Worm (Caenorhabditis elegans) whole organism, L2 larva: ENCODE results near the gene Y38E10A.14.

Experiments
- C34F6.9 ChIP-seq: fragments of 150-350 bp; optimal IDR thresholded peaks from 2 replicates; lab custom pipeline; 2014; ENCODE audit warnings: missing biosample characterization, missing genetic modification characterization
- F13H6.1 ChIP-seq: sonication (generic microtip); optimal IDR thresholded peaks from 2 replicates; lab custom pipeline; 2016; ENCODE audit warnings: missing genetic modification characterization, missing compliant biosample characterization
- R02D3.7 ChIP-seq: fragments of 150-350 bp; optimal IDR thresholded peaks from 2 replicates; lab custom pipeline; 2014; ENCODE audit warnings: missing biosample characterization, missing genetic modification characterization
- Y55F3AM.14 ChIP-seq: fragments of 200-800 bp; sonication (Bioruptor generic); optimal IDR thresholded peaks from 2 replicates; lab custom pipeline; 2018; ENCODE audit warnings: mild to moderate bottlenecking, missing genetic modification characterization, missing compliant biosample characterization
- alr-1 ChIP-seq: fragments of 150-350 bp; optimal IDR thresholded peaks from 2 replicates; lab custom pipeline; 2014; ENCODE audit warnings: missing biosample characterization, missing genetic modification characterization
- aly-2 ChIP-seq: fragments of 150-350 bp; optimal IDR thresholded peaks from 2 replicates; lab custom pipeline; 2014; ENCODE audit warnings: missing biosample characterization, missing genetic modification characterization
- ama-1 ChIP-seq: fragments of 150-350 bp; optimal IDR thresholded peaks from 2 replicates; lab custom pipeline; 2018; ENCODE audit warnings: inconsistent platforms
- blmp-1 ChIP-seq: sonication (generic microtip); optimal IDR thresholded peaks from 2 replicates; lab custom pipeline; 2017; ENCODE audit warnings: missing genetic modification characterization, mild to moderate bottlenecking, missing compliant biosample characterization, antibody characterized with exemption, moderate library complexity; ENCODE audit not compliant: insufficient read depth
- ceh-16 ChIP-seq: fragments of 150-350 bp; optimal IDR thresholded peaks from 2 replicates; lab custom pipeline; 2014; ENCODE audit warnings: missing biosample characterization, missing genetic modification characterization
- crh-2 ChIP-seq: sonication (generic microtip); optimal IDR thresholded peaks from 2 replicates; lab custom pipeline; 2017; ENCODE audit warnings: missing biosample characterization, missing genetic modification characterization
- egl-27 ChIP-seq: sonication (generic microtip); optimal IDR thresholded peaks from 3 replicates; lab custom pipeline; 2017; ENCODE audit warnings: missing biosample characterization, missing genetic modification reagents, missing genetic modification characterization
- elt-1 ChIP-seq: fragments of 150-350 bp; optimal IDR thresholded peaks from 2 replicates; lab custom pipeline; 2014; ENCODE audit warnings: missing biosample characterization, missing genetic modification characterization
- elt-3 ChIP-seq: sonication (generic microtip); optimal IDR thresholded peaks from 2 replicates; lab custom pipeline; 2017; ENCODE audit warnings: missing biosample characterization, missing genetic modification characterization
- fos-1 ChIP-seq: fragments of 150-350 bp; optimal IDR thresholded peaks from 2 replicates; lab custom pipeline; 2014; ENCODE audit warnings: missing biosample characterization, missing genetic modification characterization
- gmeb-1 ChIP-seq: fragments of 150-350 bp; optimal IDR thresholded peaks from 2 replicates; lab custom pipeline; 2014; ENCODE audit warnings: missing biosample characterization, missing genetic modification characterization
- lin-11 ChIP-seq: fragments of 150-350 bp; sonication (generic microtip); optimal IDR thresholded peaks from 2 replicates; lab custom pipeline; 2014; ENCODE audit warnings: missing biosample characterization, missing genetic modification characterization, inconsistent platforms, mixed read lengths
- lin-13 ChIP-seq: fragments of 150-350 bp; optimal IDR thresholded peaks from 2 replicates; lab custom pipeline; 2014; ENCODE audit warnings: missing biosample characterization, missing genetic modification reagents, missing genetic modification characterization
- lin-39 ChIP-seq: fragments of 150-350 bp; optimal IDR thresholded peaks from 2 replicates; lab custom pipeline; 2014; ENCODE audit warnings: missing biosample characterization, missing genetic modification reagents, missing genetic modification characterization
- mab-5 ChIP-seq: fragments of 150-350 bp; optimal IDR thresholded peaks from 2 replicates; lab custom pipeline; 2014; ENCODE audit warnings: missing biosample characterization, missing genetic modification characterization
- mbf-1 ChIP-seq: sonication (generic microtip); optimal IDR thresholded peaks from 2 replicates; lab custom pipeline; 2017; ENCODE audit warnings: missing biosample characterization, missing genetic modification characterization
- mdl-1 ChIP-seq, 2 experiments: fragments of 150-350 bp in 1 of 2; sonication (generic microtip) in 1 of 2; optimal IDR thresholded peaks; 2 replicates each; lab custom pipeline; 2017; ENCODE audit warnings: missing biosample characterization in 2 of 2, missing genetic modification characterization in 2 of 2
- nhr-10 ChIP-seq: sonication (generic microtip); optimal IDR thresholded peaks from 2 replicates; lab custom pipeline; 2017; ENCODE audit warnings: missing biosample characterization, missing genetic modification characterization
- nhr-11 ChIP-seq: fragments of 150-350 bp; optimal IDR thresholded peaks from 2 replicates; lab custom pipeline; 2014; ENCODE audit warnings: missing biosample characterization, missing genetic modification characterization
- nhr-12 ChIP-seq: fragments of 150-350 bp; optimal IDR thresholded peaks from 2 replicates; lab custom pipeline; 2014; ENCODE audit warnings: missing biosample characterization, missing genetic modification characterization
- nhr-129 ChIP-seq: fragments of 150-350 bp; optimal IDR thresholded peaks from 2 replicates; lab custom pipeline; 2014; ENCODE audit warnings: missing biosample characterization, missing genetic modification characterization
- nhr-21 ChIP-seq: fragments of 150-350 bp; optimal IDR thresholded peaks from 2 replicates; lab custom pipeline; 2014; ENCODE audit warnings: missing biosample characterization, missing genetic modification characterization
- nhr-23 ChIP-seq: fragments of 150-350 bp; optimal IDR thresholded peaks from 2 replicates; lab custom pipeline; 2014; ENCODE audit warnings: missing biosample characterization, missing genetic modification reagents, missing genetic modification characterization
- nhr-25 ChIP-seq: fragments of 150-350 bp; sonication (generic microtip); optimal IDR thresholded peaks from 3 replicates; lab custom pipeline; 2014; ENCODE audit warnings: missing biosample characterization, missing genetic modification characterization
- nhr-6 ChIP-seq: fragments of 150-350 bp; optimal IDR thresholded peaks from 2 replicates; lab custom pipeline; 2014; ENCODE audit warnings: missing biosample characterization, missing genetic modification characterization
- nhr-77 ChIP-seq: fragments of 150-350 bp; optimal IDR thresholded peaks from 2 replicates; lab custom pipeline; 2014; ENCODE audit warnings: missing biosample characterization, missing genetic modification characterization
- peb-1 ChIP-seq: fragments of 150-350 bp; optimal IDR thresholded peaks from 2 replicates; lab custom pipeline; 2014; ENCODE audit warnings: missing biosample characterization, missing genetic modification characterization
- sem-4 ChIP-seq: fragments of 150-350 bp; optimal IDR thresholded peaks from 2 replicates; lab custom pipeline; 2014; ENCODE audit warnings: missing biosample characterization, missing genetic modification reagents, missing genetic modification characterization
- sma-3 ChIP-seq: sonication (generic microtip); optimal IDR thresholded peaks from 2 replicates; lab custom pipeline; 2016; ENCODE audit warnings: missing genetic modification reagents, missing genetic modification characterization, missing compliant biosample characterization
- sma-9 ChIP-seq, 2 experiments: fragments of 150-350 bp in 1 of 2; sonication (generic microtip) in 1 of 2; optimal IDR thresholded peaks; 2 replicates each; lab custom pipeline; 2014 to 2016; ENCODE audit warnings: missing genetic modification characterization in 2 of 2, mild to moderate bottlenecking in 1 of 2, missing biosample characterization in 1 of 2, missing compliant biosample characterization in 1 of 2, missing genetic modification reagents in 1 of 2, moderate library complexity in 1 of 2
- snpc-4 ChIP-seq: fragments of 150-350 bp; optimal IDR thresholded peaks from 2 replicates; lab custom pipeline; 2014; ENCODE audit warnings: missing biosample characterization, missing genetic modification characterization
- unc-39 ChIP-seq: fragments of 150-350 bp; optimal IDR thresholded peaks from 2 replicates; lab custom pipeline; 2014; ENCODE audit warnings: missing biosample characterization, missing genetic modification characterization
- unc-55 ChIP-seq: fragments of 150-350 bp; sonication (generic microtip); optimal IDR thresholded peaks from 3 replicates; lab custom pipeline; 2014; ENCODE audit warnings: missing biosample characterization, missing genetic modification reagents, missing genetic modification characterization
- unc-62 ChIP-seq: fragments of 150-350 bp; optimal IDR thresholded peaks from 2 replicates; lab custom pipeline; 2014; ENCODE audit warnings: missing biosample characterization, missing genetic modification reagents, missing genetic modification characterization
- zag-1 ChIP-seq: fragments of 150-350 bp; optimal IDR thresholded peaks from 2 replicates; lab custom pipeline; 2014; ENCODE audit warnings: missing biosample characterization, missing genetic modification characterization
- ztf-1 ChIP-seq: fragments of 200-800 bp; sonication (Bioruptor generic); conservative IDR thresholded peaks from 2 replicates; pipeline ENCODE4 v1.3.6; 2022; ENCODE audit warnings: missing genetic modification characterization, missing compliant biosample characterization
- ztf-11 ChIP-seq: sonication (generic microtip); optimal IDR thresholded peaks from 2 replicates; lab custom pipeline; 2017; ENCODE audit warnings: missing biosample characterization, missing genetic modification characterization
- ztf-4 ChIP-seq: fragments of 150-350 bp; optimal IDR thresholded peaks from 2 replicates; lab custom pipeline; 2014; ENCODE audit warnings: missing biosample characterization, missing genetic modification characterization

Y38E10A.14 gene

DNA sequence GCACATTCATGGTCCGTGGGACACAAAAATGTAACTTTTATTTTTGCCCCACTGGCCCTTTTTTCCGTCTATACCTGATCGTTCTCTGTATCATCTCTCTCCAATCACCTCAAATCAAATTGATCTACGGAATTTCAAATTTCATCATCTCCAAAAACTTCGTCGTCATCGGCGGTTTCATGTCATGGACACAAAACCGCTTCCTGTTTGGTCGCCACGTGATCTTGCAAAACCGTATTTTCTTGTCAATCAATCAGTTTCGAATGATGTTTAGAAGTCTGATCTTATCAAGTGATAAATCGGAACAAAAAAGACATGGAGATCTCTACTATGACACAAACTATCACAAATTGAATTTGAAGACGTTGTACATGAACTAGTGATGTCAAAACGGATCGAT is 1.3 kb upstream of the Y38E10A.14 start:
- TF ChIP-seq unc-62 (GFP tag; lab: Kevin White, UChicago) (no peak), elt-1 (no peak), Y55F3AM.14 (GFP tag; lab: Kevin White, UChicago) (no peak), nhr-21 (tag; lab: Kevin White, UChicago) (peak; percentile 95), peb-1 (no peak), mdl-1 (tag; optimal IDR thresholded peaks at IDR 0.05; lab: Kevin White, UChicago) (peak; percentile 52 to 79), nhr-12 (tag; lab: Kevin White, UChicago) (no peak), blmp-1 (tag; lab: Kevin White, UChicago) (peak; percentile 57), fos-1 (tag; lab: Kevin White, UChicago) (peak; percentile 31), mab-5 (no peak), unc-55 (no peak), lin-39 (tag; lab: Kevin White, UChicago) (no peak), egl-27 (tag; lab: Kevin White, UChicago) (peak; percentile 68), lin-13 (no peak), sma-3 (GFP tag; lab: Kevin White, UChicago) (peak; percentile 93), R02D3.7 (no peak), nhr-25 (tag; lab: Kevin White, UChicago) (peak; percentile 91), sma-9 (GFP tag; optimal IDR thresholded peaks at IDR 0.05; lab: Kevin White, UChicago) (peak; percentile 98), sma-9 (tag; optimal IDR thresholded peaks at IDR 0.05; lab: Kevin White, UChicago) (no peak), nhr-129 (tag; lab: Kevin White, UChicago) (peak; percentile 64), gmeb-1 (tag; lab: Kevin White, UChicago) (peak; percentile 51), nhr-10 (no peak), crh-2 (tag; lab: Kevin White, UChicago) (peak; percentile 27), mbf-1 (no peak)

DNA sequence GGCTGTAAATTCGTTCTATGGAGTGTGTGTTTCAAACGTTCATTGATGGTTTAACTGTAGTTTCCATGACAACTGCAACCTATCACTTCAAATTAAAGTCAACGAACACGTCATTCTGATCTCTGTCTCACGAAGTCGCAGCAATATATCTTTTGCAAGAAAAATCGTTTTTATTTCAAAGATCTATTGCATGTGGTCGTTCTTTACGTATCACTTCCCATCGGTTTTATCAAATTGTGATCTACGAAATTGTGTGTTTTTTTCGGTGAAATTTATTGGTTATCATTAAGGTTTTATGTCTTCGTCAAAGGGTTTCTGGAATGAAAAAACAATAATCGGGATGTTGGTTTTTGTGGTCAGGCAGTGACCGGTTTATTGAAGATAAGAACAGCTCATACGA is 1.5 kb downstream of the Y38E10A.14 start:
- TF ChIP-seq ztf-4 (tag; lab: Kevin White, UChicago) (no peak), elt-3 (tag; lab: Kevin White, UChicago) (no peak), sma-9 (GFP tag; optimal IDR thresholded peaks at IDR 0.05; lab: Kevin White, UChicago) (peak; percentile 56), sma-9 (tag; optimal IDR thresholded peaks at IDR 0.05; lab: Kevin White, UChicago) (no peak), nhr-77 (tag; lab: Kevin White, UChicago) (no peak), sma-3 (GFP tag; lab: Kevin White, UChicago) (peak; percentile 19), unc-39 (tag; lab: Kevin White, UChicago) (no peak), mbf-1 (no peak), C34F6.9 (no peak), peb-1 (no peak), nhr-21 (tag; lab: Kevin White, UChicago) (peak; percentile 2), Y55F3AM.14 (GFP tag; lab: Kevin White, UChicago) (no peak)

DNA sequence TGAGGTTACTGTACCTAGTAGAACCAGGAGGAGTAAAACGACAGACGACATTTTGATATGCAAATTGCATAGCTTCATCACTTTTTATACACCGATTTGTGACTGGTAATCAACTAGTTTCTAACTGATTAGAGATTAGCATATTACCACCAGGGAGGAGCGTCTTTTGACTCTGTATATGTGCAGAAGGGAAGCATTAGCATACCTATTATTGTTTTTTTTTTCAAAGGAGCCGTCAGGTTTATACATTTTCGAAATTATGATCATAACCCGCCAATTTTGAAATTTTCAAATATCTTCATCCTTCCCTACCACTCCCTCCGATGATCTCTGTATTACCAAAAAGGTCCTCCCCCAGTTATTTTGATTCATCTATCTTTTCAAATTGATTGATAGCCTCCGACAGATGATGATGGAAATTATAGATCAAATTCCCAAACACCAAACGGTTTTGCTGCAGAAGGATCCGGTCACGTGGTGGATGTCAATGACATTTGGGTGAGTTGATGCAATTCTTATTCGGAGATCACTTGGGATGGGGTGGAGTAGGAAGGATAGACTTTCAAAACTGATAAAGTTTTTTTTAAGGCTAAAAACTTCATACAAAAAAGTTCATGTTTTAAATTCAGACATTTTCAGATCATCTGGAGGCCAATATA is 2.3 kb downstream of the Y38E10A.14 start, which contains the start of gene nspe-8:
nspe-8 (minus strand) TSS at position 51 of the 659 bp plus-strand sequence.
- TF ChIP-seq lin-39 (tag; lab: Kevin White, UChicago) (no peak), mdl-1 (tag; optimal IDR thresholded peaks at IDR 0.05; lab: Kevin White, UChicago) (peak; percentile 30 to 41), zag-1 (no peak), unc-62 (GFP tag; lab: Kevin White, UChicago) (no peak), nhr-12 (tag; lab: Kevin White, UChicago) (no peak), elt-3 (tag; lab: Kevin White, UChicago) (no peak), nhr-129 (tag; lab: Kevin White, UChicago) (peak; percentile 46), ama-1 (lab: Kevin White, UChicago) (no peak), nhr-25 (tag; lab: Kevin White, UChicago) (peak; percentile 68), ztf-11 (tag; lab: Kevin White, UChicago) (no peak), nhr-11 (no peak), nhr-10 (no peak), C34F6.9 (no peak), Y55F3AM.14 (GFP tag; lab: Kevin White, UChicago) (no peak), sma-3 (GFP tag; lab: Kevin White, UChicago) (peak; percentile 82), blmp-1 (tag; lab: Kevin White, UChicago) (no peak), F13H6.1 (tag; lab: Kevin White, UChicago) (no peak), alr-1 (tag; lab: Kevin White, UChicago) (no peak), fos-1 (tag; lab: Kevin White, UChicago) (peak; percentile 10), ceh-16 (tag; lab: Kevin White, UChicago) (no peak), ztf-4 (tag; lab: Kevin White, UChicago) (no peak), nhr-6 (tag; lab: Kevin White, UChicago) (no peak), sem-4 (no peak), lin-13 (no peak), nhr-21 (tag; lab: Kevin White, UChicago) (peak; percentile 86), R02D3.7 (no peak), aly-2 (tag; lab: Kevin White, UChicago) (no peak), snpc-4 (no peak), elt-1 (no peak), lin-11 (tag; lab: Kevin White, UChicago) (no peak), peb-1 (no peak), gmeb-1 (tag; lab: Kevin White, UChicago) (peak; percentile 50), nhr-23 (no peak), sma-9 (GFP tag; optimal IDR thresholded peaks at IDR 0.05; lab: Kevin White, UChicago) (peak; percentile 97), sma-9 (tag; optimal IDR thresholded peaks at IDR 0.05; lab: Kevin White, UChicago) (no peak), crh-2 (tag; lab: Kevin White, UChicago) (no peak), egl-27 (tag; lab: Kevin White, UChicago) (no peak), ztf-1 (GFP tag; lab: Robert Waterston, UW) (no peak)
- TF ChIP-seq, all 48 proteins: peak for 8
